Fruit fly (Drosophila melanogaster): ENCODE measurements around the gene CG14424.

The CG14424 gene

DNA sequence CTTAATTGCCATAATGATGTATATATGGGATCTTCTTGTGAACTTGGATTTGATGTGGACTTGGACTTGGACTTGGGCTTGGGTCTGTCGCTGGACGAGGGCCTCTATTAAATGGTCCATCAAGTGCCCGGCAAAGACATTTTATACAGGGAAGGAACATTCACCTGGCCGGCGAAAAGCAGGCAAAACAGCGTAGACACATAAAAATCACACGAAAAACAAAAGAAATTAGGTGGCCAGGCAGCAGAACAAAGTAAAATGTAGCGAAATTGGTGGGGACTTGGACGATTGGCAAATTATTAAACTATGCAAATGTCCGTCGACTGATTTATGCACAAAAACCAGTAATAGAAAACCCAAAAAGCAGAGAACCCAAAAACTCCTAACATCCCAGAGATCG, at the start of gene CG14424:
TSS of gene CG14424 (minus strand) at position 101 of the 400 bp plus-strand sequence.
- TF ChIP-seq CTCF (optimal IDR thresholded peaks at IDR 0.05) (no peak), CG8478 (optimal IDR thresholded peaks at IDR 0.05) (no peak)

DNA sequence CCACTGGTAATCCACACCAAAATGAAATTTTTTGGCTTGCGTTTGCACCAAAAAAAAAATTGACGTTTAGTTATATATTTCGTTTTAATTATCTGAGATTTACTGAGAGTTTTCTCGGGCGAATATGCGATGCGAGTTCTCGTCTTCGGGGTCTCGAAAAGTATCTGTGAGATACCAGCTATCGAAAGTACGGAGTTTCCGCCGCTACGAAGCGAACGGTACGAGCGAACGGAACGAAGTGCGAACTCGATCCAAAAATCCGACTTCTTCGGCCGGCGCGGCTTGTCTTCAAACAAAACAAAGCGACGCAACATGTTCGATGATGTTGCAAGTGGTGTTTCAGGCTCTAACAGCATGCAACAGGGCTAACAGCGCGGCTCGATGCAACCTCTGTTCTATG, 46.5 kb upstream of the CG14424 start, which contains the start of gene rst:
TSS of gene rst (minus strand) at position 242 of the 400 bp plus-strand sequence.
- TF ChIP-seq CTCF (optimal IDR thresholded peaks at IDR 0.05), result no peak
- TF ChIP-seq CG8478 (optimal IDR thresholded peaks at IDR 0.05), result no peak

DNA sequence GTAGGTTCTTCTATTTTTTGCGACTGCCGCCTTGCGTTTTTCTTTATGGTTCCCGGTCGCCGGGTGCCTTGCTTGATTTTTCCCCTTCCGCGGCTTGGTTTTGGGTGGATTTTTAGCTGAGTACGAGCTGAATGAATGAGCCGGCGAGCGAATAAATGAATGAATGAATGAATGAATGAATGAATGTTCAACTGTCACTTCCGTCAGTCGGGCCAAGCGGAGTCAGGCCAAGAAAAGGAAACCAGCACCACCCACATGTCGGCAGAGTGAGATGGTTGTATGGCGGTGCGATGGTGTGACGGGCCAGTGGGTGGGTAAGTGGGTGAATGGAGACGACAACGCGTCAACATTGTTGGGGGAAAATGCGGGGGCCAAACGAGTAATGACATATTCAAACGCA, 42.0 kb upstream of the CG14424 start:
- TF ChIP-seq CG8478 (optimal IDR thresholded peaks at IDR 0.05), result no peak
- no peak for TF ChIP-seq CTCF (optimal IDR thresholded peaks at IDR 0.05)

DNA sequence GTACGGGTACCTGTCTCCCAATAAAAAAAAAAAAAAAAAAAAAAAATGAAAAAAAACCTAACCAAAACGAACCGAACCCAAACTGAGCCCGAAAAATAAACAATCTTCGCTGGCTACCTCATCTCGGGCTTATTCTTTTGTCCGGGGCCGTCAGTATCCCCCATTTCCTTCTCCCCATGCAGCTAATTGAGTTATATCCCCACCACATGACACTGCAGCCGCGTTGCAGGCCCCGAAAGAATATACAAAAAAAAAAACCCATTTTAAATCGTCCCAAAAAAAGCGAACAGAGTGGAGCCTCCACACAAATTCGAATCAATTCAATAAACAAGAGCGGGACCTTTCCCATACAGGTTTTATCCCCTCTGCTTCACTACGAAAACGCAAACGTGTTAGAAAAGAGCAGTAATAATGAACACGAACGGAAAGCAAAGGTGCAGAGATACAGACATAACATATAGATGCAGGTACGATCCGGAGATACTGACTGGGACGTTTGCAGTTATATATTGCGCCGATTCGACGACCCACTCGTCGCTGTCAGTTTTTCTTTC, 37.7 kb upstream of the CG14424 start:
- TF ChIP-seq CTCF (optimal IDR thresholded peaks at IDR 0.05), result no peak
- TF ChIP-seq CG8478 (optimal IDR thresholded peaks at IDR 0.05), result no peak

DNA sequence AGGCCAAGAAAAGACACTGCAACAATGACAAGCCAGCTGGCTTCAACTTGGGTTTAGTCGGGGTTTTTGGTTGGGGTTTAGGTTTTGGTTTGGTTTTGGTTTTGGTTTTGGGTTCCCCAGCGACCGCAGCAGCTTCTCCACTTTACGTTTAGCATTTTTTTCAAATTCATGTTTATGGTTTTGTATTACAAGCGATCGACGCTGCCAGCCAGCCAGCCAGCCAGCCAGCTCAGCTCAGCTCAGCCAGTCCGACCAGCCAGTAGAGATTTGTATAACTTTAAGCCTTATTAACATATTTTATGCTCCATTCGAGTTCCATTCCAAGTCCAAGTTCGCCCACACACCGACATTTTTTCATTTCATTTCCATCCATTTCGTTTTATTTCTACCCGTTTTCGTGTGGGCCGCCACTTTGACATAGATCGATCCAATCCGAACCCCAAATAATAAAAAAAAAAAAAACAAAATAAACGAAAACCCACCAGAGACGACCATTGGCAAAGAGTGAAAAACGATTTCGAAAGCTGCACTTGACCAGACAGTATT, 36.8 kb upstream of the CG14424 start:
- TF ChIP-seq CG8478 (optimal IDR thresholded peaks at IDR 0.05) (no peak), CTCF (optimal IDR thresholded peaks at IDR 0.05) (no peak)

DNA sequence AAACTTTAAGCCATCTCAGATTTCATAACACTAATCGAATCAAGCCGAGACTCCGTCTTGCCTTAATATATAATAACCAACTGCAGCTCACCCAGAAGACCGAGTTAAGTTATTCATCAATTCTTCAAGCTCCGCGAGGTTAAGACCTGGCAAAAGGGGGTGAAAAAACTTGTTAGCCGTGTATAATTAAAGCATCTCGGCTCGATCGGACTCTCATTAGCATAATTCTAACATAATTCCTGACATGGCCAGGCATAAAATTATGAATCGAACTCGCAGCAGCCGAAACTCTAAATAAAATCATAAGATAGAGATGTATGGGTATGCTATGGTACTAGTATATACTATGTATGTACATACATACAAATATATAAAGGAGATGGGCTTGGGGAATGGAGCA, 36.1 kb upstream of the CG14424 start:
- TF ChIP-seq CTCF (optimal IDR thresholded peaks at IDR 0.05) (no peak), CG8478 (optimal IDR thresholded peaks at IDR 0.05) (no peak)

DNA sequence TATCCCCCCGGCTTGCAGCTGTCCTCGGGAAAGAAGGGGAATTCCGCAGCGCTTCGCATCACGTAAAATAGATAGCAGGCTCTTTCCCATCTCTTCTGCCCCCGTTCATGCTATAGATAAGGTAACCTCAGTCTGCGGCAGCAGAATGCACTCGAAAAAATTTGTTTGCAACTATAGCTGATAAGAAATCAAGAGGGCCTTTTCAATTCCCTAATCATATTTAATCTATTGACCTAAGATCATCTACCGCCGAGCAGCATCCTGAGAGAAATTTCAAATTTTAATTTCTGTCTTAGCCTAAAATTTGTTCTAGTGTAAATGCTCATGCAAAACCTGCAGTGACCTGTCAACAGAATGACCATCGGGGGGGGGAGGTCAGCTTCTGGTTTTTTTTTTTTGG, 29.6 kb upstream of the CG14424 start:
- TF ChIP-seq CG8478 (optimal IDR thresholded peaks at IDR 0.05) (no peak), CTCF (optimal IDR thresholded peaks at IDR 0.05) (no peak)

DNA sequence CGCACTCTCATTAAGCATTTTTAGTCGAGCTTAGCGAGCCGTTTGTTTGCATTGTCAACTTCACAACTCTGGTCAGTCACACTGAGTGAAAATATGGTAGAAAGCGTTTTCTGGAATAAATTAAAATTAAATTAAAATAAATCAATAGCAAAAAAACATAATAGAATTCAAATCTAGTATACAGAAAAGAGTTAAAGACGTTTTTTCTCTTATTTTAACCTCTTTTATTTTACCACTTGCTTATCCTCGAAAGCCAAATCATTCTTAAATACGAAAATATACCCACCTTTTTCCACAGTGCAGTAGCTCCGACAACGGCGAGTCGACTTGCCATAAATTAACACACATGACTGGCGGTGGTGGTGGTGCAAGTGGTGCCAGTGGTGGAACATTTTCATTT, 24.6 kb upstream of the CG14424 start:
- no peak for TF ChIP-seq CG8478 (optimal IDR thresholded peaks at IDR 0.05)

DNA sequence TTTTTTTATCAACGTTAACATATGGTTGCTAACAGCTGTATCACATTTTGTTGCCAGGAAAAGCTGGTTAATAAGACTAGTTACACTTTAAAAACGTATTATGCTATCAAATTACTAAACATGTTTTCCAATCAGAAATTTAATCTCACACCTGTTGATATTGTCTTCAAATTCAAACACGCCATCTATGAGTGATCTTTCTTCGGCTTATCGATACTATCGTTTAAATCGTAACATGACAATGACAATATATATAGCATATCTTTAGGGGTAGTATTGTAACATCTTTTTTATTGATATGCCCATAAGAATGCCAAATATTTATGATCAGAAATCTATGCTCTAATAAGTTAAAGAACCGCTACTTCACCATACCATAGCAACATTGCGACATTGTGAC, 22.1 kb upstream of the CG14424 start:
- TF ChIP-seq CTCF (optimal IDR thresholded peaks at IDR 0.05), result peak; percentile 85 to 87
- TF ChIP-seq CG8478 (optimal IDR thresholded peaks at IDR 0.05), result no peak

DNA sequence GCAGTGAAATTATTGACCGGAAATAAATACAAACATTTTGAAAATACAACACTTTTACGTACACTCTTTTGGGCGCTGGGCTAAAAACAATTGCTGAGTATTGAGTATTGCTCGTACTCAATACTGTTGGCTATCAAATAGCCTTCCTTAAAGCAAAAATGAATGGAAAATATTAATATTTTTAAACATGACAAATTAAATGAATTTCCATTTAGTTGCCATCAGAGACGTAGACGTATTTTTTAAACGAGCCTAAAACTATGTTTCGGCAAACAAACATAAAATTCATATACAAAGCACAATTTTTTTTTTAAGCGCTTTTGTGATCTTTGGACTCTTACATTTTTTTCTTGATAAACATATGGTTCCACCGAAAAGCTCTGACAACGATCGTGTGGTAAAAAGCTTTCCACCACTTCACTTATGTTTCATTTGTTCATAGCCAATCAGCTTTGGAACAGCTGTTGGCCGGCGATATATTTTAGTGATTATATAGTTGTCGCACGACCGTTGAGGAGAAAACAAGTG, 20.6 kb upstream of the CG14424 start, which contains the start of gene CG3603:
TSS of gene CG3603 (plus strand) at position 490 of the 528 bp plus-strand sequence.
- no peak for TF ChIP-seq CTCF (optimal IDR thresholded peaks at IDR 0.05)
- TF ChIP-seq CG8478 (optimal IDR thresholded peaks at IDR 0.05), result no peak

DNA sequence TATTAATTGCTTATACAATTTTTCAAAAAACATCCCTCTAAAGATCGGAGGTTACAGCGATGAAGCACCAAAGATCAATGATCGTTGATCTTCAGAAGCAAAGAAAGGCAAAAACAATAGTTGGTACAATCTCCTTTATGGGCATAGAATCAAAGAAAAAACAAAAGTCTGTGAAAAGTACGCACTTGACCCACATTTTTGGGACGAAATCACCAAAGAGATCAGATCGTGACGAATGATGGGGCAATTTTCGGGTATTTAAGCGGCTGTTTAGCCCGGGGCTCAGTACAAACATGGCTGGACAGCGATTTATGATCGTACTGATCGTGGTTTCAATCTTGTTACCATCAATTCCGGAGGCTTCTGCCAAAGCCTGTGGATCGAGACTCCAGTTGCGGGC, 19.7 kb upstream of the CG14424 start, which contains the start of gene CG17959:
TSS of gene CG17959 (plus strand) at position 301 of the 400 bp plus-strand sequence.
- TF ChIP-seq CG8478 (optimal IDR thresholded peaks at IDR 0.05) (no peak), CTCF (optimal IDR thresholded peaks at IDR 0.05) (no peak)

DNA sequence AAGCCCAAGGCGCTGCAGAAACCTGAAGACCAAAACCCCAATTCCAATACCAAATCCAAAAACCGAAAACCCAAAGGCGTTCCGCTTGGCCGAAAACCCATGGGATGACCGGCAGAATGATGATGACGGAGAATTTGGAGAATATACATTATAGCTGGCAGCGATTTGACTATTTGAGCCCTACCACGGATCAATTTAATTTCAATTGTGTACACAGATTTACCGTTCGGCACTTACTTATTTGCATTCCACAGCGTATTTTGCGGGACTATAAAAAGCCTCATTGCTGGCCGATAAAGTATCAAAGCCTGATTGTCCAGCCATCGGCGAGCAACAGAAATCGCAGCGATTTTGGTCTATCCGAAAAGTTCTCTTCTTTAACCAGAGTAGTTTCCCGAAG, 18.0 kb upstream of the CG14424 start, which contains the start of gene CG14423:
TSS of gene CG14423 (plus strand) at position 301 of the 400 bp plus-strand sequence.
- TF ChIP-seq CG8478 (optimal IDR thresholded peaks at IDR 0.05) (no peak), CTCF (optimal IDR thresholded peaks at IDR 0.05) (no peak)

DNA sequence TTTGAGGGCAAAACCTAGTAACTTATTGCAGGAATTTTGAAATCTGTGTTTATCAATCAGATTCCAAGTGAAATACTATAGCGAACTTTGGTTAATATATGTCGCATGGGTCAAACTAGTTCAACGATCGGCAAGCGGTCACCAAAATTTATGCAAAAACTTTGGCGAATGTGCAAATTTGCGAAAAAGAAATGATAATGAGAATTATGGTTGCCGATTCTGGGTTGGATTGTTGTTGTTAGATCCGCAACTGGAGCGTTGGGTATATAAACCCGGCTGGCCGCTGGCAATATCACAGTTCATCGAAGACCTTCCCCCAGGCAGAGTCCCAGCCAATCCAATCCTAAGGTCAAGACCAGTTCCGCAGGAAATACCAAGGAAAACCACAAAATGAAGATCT, 16.0 kb upstream of the CG14424 start, which contains the start of gene CG14422:
TSS of gene CG14422 (plus strand) at position 301 of the 400 bp plus-strand sequence.
- TF ChIP-seq CTCF (optimal IDR thresholded peaks at IDR 0.05) (no peak), CG8478 (optimal IDR thresholded peaks at IDR 0.05) (no peak)

DNA sequence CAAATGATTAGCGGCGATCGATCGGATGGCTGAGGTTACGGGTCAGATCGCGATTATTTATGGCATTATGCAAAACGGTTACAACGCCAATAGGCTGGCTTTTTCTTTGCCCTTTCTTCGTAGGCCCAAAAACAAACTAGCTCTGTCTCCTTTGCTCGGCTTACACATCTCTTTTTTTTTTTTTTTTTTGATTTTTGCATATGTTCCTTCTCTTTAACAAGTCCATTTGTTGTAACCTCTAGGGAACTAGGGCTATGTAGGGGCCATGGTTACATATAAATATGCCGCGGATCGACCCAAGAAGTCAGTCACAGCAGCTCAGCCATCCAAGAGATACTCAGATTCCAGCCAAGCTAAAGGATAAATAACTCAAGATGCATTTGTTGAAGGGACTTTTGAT, 14.1 kb upstream of the CG14424 start, which contains the start of gene CG14421:
TSS of gene CG14421 (plus strand) at position 301 of the 400 bp plus-strand sequence.
- TF ChIP-seq CG8478 (optimal IDR thresholded peaks at IDR 0.05), result no peak
- TF ChIP-seq CTCF (optimal IDR thresholded peaks at IDR 0.05), result no peak

DNA sequence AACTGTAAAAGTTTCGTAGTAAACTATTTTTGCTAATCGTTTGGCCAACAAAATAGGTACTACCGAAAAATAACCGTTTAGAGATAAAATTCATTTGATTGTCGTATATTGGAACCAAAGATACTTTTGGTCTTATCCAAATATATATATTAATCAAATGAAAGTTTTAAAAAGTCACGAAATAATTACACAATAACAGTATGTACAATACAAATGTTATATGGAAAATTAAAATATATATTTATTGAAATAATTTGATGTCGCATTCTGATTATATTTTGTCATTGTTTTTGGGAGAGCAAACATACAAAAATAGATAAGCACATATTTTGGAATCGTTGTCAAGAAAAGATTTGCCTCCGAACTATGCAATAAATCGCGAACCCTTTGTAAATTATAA, 11.5 kb upstream of the CG14424 start, which contains the start of gene CG14420:
TSS of gene CG14420 (plus strand) at position 301 of the 400 bp plus-strand sequence.
- TF ChIP-seq CTCF (optimal IDR thresholded peaks at IDR 0.05) (no peak), CG8478 (optimal IDR thresholded peaks at IDR 0.05) (no peak)

DNA sequence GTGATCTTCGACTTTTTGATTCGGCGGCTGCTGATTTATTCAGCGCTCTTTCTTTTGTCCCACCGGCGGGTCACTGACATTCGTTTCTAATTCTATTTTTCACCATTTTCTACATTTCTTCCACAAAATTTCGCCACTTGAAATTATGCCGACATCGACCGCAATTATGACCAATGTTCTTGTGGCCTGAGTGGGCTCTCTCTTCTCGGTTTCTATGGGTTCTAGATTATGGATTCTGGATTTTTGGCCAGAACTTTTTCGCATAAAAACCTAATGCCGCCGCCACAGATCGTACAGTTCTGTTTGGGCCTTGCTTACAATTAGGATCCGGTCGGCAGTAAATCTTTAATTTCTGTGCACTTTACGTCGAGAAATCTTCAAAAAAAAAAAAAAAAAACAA, 9.7 kb upstream of the CG14424 start, which contains the start of gene CG3598:
TSS of gene CG3598 (plus strand) at position 301 of the 400 bp plus-strand sequence.
- TF ChIP-seq CG8478 (optimal IDR thresholded peaks at IDR 0.05) (no peak), CTCF (optimal IDR thresholded peaks at IDR 0.05) (no peak)

Data from S2 (cell line).